Worm (Caenorhabditis elegans): ENCODE results near the gene T28H10.2.

The T28H10.2 gene

DNA sequence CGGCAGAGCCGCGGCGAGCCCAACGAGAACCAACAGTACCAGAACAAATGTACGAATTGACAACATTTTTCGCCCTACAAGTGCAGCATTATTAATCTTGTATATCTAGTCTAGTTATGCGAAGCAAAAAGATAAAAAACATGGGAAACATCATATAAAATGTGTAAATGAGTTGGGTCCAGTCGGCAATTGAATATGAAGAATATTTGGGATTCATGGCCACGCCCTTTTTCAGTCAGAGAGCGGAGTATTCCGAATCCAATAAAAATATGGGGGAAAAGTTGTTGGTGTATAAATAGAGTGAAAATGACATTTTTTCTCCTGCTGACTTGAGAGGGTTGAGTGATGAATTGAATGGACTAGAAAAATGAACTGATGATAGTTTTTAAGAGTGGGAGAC lies 6.6 kb downstream of the T28H10.2 start, which contains the start of gene nlp-46:
TSS of gene nlp-46 (minus strand) at position 101 of the 400 bp plus-strand sequence.
- TF ChIP-seq unc-86 (tag; optimal IDR thresholded peaks at IDR 0.05) (no peak), dmd-4 (tag; optimal IDR thresholded peaks at IDR 0.05; ENCODE audit: borderline replicate concordance) (no peak), ets-4 (tag; optimal IDR thresholded peaks at IDR 0.05) (no peak), ceh-48 (tag; optimal IDR thresholded peaks at IDR 0.05) (no peak), sox-4 (tag; optimal IDR thresholded peaks at IDR 0.05) (no peak)

ce11 chrV:12505730-12506129 lies 7.0 kb downstream of the T28H10.2 start:
- TF ChIP-seq tbx-7 (tag; optimal IDR thresholded peaks at IDR 0.05) (no peak), mec-3 (tag; optimal IDR thresholded peaks at IDR 0.05; ENCODE audit: borderline replicate concordance) (no peak), ceh-19 (GFP tag; optimal IDR thresholded peaks at IDR 0.05) (no peak), nhr-11 (tag; optimal IDR thresholded peaks at IDR 0.05) (no peak), nfya-1 (tag; optimal IDR thresholded peaks at IDR 0.05) (peak; percentile 50), pqm-1 (tag; optimal IDR thresholded peaks at IDR 0.05) (no peak), K09A11.1 (tag; optimal IDR thresholded peaks at IDR 0.05; ENCODE audit: insufficient read depth) (no peak)

DNA sequence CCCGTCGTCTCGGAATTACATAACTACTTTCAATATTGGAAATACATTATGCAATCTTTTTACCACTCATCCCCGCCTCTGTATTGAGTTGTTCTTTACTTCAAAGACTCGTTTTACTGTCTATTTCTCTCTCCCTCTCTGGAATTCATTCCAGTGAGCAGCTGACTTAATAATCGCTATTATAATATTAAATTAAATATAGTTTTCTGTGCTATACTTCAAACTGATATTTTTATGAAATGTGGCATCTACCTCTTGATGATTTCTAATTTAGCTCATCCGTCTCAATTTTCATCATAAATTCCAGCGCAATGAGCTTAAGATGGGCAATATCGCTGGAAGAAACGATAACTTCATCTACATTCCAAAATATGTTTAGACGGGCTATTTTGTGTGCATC lies 9.3 kb downstream of the T28H10.2 start, which contains the start of gene T28H10.1:
TSS of gene T28H10.1 (plus strand) at position 301 of the 400 bp plus-strand sequence.
- TF ChIP-seq rnt-1 (tag; optimal IDR thresholded peaks at IDR 0.05), result no peak
- TF ChIP-seq K02D7.2 (tag; optimal IDR thresholded peaks at IDR 0.05), result no peak
- no peak for TF ChIP-seq tbx-7 (tag; optimal IDR thresholded peaks at IDR 0.05)
- TF ChIP-seq ceh-31 (tag; optimal IDR thresholded peaks at IDR 0.05), result no peak
- TF ChIP-seq ets-4 (tag; optimal IDR thresholded peaks at IDR 0.05), result no peak
- TF ChIP-seq pag-3 (tag; optimal IDR thresholded peaks at IDR 0.05; ENCODE audit: borderline replicate concordance), result no peak
- no peak for TF ChIP-seq unc-3 (GFP tag; conservative IDR thresholded peaks at IDR 0.05)
- TF ChIP-seq unc-3 (tag; optimal IDR thresholded peaks at IDR 0.05), result no peak
- no peak for TF ChIP-seq eyg-1 (tag; optimal IDR thresholded peaks at IDR 0.05)
- no peak for TF ChIP-seq hlh-15 (tag; optimal IDR thresholded peaks at IDR 0.05)
- no peak for TF ChIP-seq elt-2 (tag; optimal IDR thresholded peaks at IDR 0.05)
- no peak for TF ChIP-seq pha-2 (tag; optimal IDR thresholded peaks at IDR 0.05)
- no peak for TF ChIP-seq unc-86 (tag; optimal IDR thresholded peaks at IDR 0.05)
- no peak for TF ChIP-seq ceh-22 (tag; optimal IDR thresholded peaks at IDR 0.05)
- no peak for TF ChIP-seq ref-2 (tag; optimal IDR thresholded peaks at IDR 0.05)
- no peak for TF ChIP-seq dmd-4 (tag; optimal IDR thresholded peaks at IDR 0.05; ENCODE audit: borderline replicate concordance)
- no peak for TF ChIP-seq che-1 (tag; optimal IDR thresholded peaks at IDR 0.05)

ce11 chrV:12497725-12498263 lies 15.0 kb downstream of the T28H10.2 start, which contains the start of the genes W04D2.4 and rbm-25:
Gene W04D2.4 (minus strand): TSS chrV:12497755.
Gene rbm-25 (plus strand): TSS chrV:12498213.
- TF ChIP-seq ceh-48 (tag; optimal IDR thresholded peaks at IDR 0.05) (peak; percentile 97), ahr-1 (tag; optimal IDR thresholded peaks at IDR 0.05) (no peak), C38D4.7 (GFP tag; optimal IDR thresholded peaks at IDR 0.05) (no peak), elt-2 (tag; optimal IDR thresholded peaks at IDR 0.05) (no peak), unc-86 (tag; optimal IDR thresholded peaks at IDR 0.05) (no peak), K09A11.1 (tag; optimal IDR thresholded peaks at IDR 0.05; ENCODE audit: insufficient read depth) (no peak), hlh-30 (tag; optimal IDR thresholded peaks at IDR 0.05; ENCODE audit: insufficient read depth) (peak; percentile 25)

ce11 chrV:12494522-12494921 lies 18.2 kb downstream of the T28H10.2 start, which contains the start of gene mrps-11:
Gene mrps-11 (minus strand): TSS chrV:12494622.
- no peak for TF ChIP-seq pros-1 (tag; optimal IDR thresholded peaks at IDR 0.05)
- no peak for TF ChIP-seq ref-2 (tag; optimal IDR thresholded peaks at IDR 0.05)
- TF ChIP-seq ceh-31 (tag; optimal IDR thresholded peaks at IDR 0.05), result no peak
- TF ChIP-seq gmeb-2 (tag; optimal IDR thresholded peaks at IDR 0.05), result no peak
- TF ChIP-seq ceh-2 (tag; optimal IDR thresholded peaks at IDR 0.05), result no peak
- TF ChIP-seq C38D4.7 (GFP tag; optimal IDR thresholded peaks at IDR 0.05), result no peak
- TF ChIP-seq eyg-1 (tag; optimal IDR thresholded peaks at IDR 0.05), result no peak
- TF ChIP-seq zip-5 (tag; optimal IDR thresholded peaks at IDR 0.05), result no peak
- no peak for TF ChIP-seq K09A11.1 (tag; optimal IDR thresholded peaks at IDR 0.05; ENCODE audit: insufficient read depth)
- TF ChIP-seq npax-4 (tag; optimal IDR thresholded peaks at IDR 0.05), result no peak
- no peak for TF ChIP-seq C08G9.2 (tag; optimal IDR thresholded peaks at IDR 0.05)
- TF ChIP-seq sox-4 (tag; optimal IDR thresholded peaks at IDR 0.05), result no peak
- no peak for TF ChIP-seq nfya-1 (tag; optimal IDR thresholded peaks at IDR 0.05)
- no peak for TF ChIP-seq Y22D7AL.16 (tag; optimal IDR thresholded peaks at IDR 0.05)
- TF ChIP-seq ceh-6 (GFP tag; optimal IDR thresholded peaks at IDR 0.05), result no peak
- no peak for TF ChIP-seq ceh-45 (GFP tag; IDR thresholded peaks at IDR 0.05)
- no peak for TF ChIP-seq nhr-11 (tag; optimal IDR thresholded peaks at IDR 0.05)
